Fruit fly (Drosophila melanogaster) whole organism, embryonic: ENCODE measurements around the gene Tti1.

Source experiments
- Abd-B ChIP-seq: fragments of 200-800 bp; sonication (Bioruptor generic); optimal IDR thresholded peaks from 2 replicates; lab custom pipeline; 2018; ENCODE audit warnings: missing biosample characterization, mild to moderate bottlenecking, missing genetic modification characterization, moderate library complexity
- CG10321 ChIP-seq: fragments of 200-800 bp; sonication (Bioruptor generic); IDR thresholded peaks from 2 replicates; pipeline ENCODE4 v1.3.6; 2022; ENCODE audit warnings: missing biosample characterization, missing genetic modification characterization
- CG10654 ChIP-seq: fragments of 200-800 bp; sonication (Bioruptor generic); optimal IDR thresholded peaks from 2 replicates; lab custom pipeline; 2016; ENCODE audit warnings: missing biosample characterization, missing genetic modification characterization
- CG11093 ChIP-seq: fragments of 200-800 bp; sonication (Bioruptor generic); IDR thresholded peaks from 3 replicates; pipeline ENCODE4 v1.3.6; 2022; ENCODE audit warnings: missing biosample characterization, missing genetic modification characterization
- CG11560 ChIP-seq: fragments of 200-800 bp; sonication (Bioruptor generic); IDR thresholded peaks from 3 replicates; pipeline ENCODE4 v1.3.6; 2022; ENCODE audit warnings: missing biosample characterization, missing genetic modification characterization
- CG12236 ChIP-seq: fragments of 200-800 bp; sonication (Bioruptor generic); optimal IDR thresholded peaks from 2 replicates; lab custom pipeline; 2016; ENCODE audit warnings: missing biosample characterization, missing genetic modification characterization
- CG16779 ChIP-seq: fragments of 200-800 bp; sonication (Bioruptor generic); IDR thresholded peaks from 2 replicates; pipeline ENCODE4 v1.3.6; 2022; ENCODE audit warnings: missing biosample characterization, missing genetic modification characterization
- CG18619 ChIP-seq: fragments of 200-800 bp; sonication (Bioruptor generic); optimal IDR thresholded peaks from 3 replicates; lab custom pipeline; 2017; ENCODE audit warnings: missing biosample characterization, mild to moderate bottlenecking, missing genetic modification characterization
- CG18764 ChIP-seq: fragments of 200-800 bp; sonication (Bioruptor generic); optimal IDR thresholded peaks from 3 replicates; lab custom pipeline; 2016; ENCODE audit warnings: missing biosample characterization, missing genetic modification characterization
- CG2678 ChIP-seq: fragments of 200-800 bp; sonication (Bioruptor generic); optimal IDR thresholded peaks from 3 replicates; lab custom pipeline; 2019; ENCODE audit warnings: missing biosample characterization, mild to moderate bottlenecking, missing genetic modification characterization, moderate library complexity
- CG33213 ChIP-seq: fragments of 200-800 bp; sonication (Bioruptor generic); optimal IDR thresholded peaks from 3 replicates; lab custom pipeline; 2016; ENCODE audit warnings: missing biosample characterization, missing genetic modification characterization
- CG4730 ChIP-seq: fragments of 200-800 bp; sonication (Bioruptor generic); IDR thresholded peaks from 2 replicates; pipeline ENCODE4 v1.3.6; 2022; ENCODE audit warnings: missing biosample characterization, missing genetic modification characterization
- CG6272 ChIP-seq: fragments of 200-800 bp; sonication (Bioruptor generic); IDR thresholded peaks from 2 replicates; pipeline ENCODE4 v1.3.6; 2022; ENCODE audit warnings: missing biosample characterization, missing genetic modification characterization
- CG7963 ChIP-seq: fragments of 200-800 bp; sonication (Bioruptor generic); IDR thresholded peaks from 3 replicates; pipeline ENCODE4 v1.3.6; 2022; ENCODE audit warnings: missing biosample characterization, missing genetic modification characterization; ENCODE audit not compliant: partially characterized antibody
- CHES-1-like ChIP-seq: fragments of 200-800 bp; sonication (Bioruptor generic); optimal IDR thresholded peaks from 2 replicates; lab custom pipeline; 2016; ENCODE audit warnings: missing biosample characterization, missing genetic modification characterization
- CTCF ChIP-seq: fragments of 200-800 bp; sonication (Bioruptor generic); optimal IDR thresholded peaks from 2 replicates; lab custom pipeline; 2017; ENCODE audit warnings: missing biosample characterization, mild to moderate bottlenecking, missing genetic modification characterization, moderate library complexity
- D19A ChIP-seq: fragments of 200-800 bp; optimal IDR thresholded peaks from 3 replicates; lab custom pipeline; 2019; ENCODE audit warnings: missing biosample characterization, mild to moderate bottlenecking, missing genetic modification characterization, moderate library complexity
- Dip2 ChIP-seq: fragments of 200-800 bp; sonication (Bioruptor generic); IDR thresholded peaks from 2 replicates; pipeline ENCODE4 v1.3.6; 2022; ENCODE audit warnings: missing biosample characterization, missing genetic modification characterization
- Drgx ChIP-seq: fragments of 200-800 bp; sonication (Bioruptor generic); IDR thresholded peaks from 2 replicates; pipeline ENCODE4 v1.3.6; 2022; ENCODE audit warnings: missing biosample characterization, missing genetic modification characterization
- E2f2 ChIP-seq: fragments of 200-800 bp; sonication (Bioruptor generic); IDR thresholded peaks from 2 replicates; pipeline ENCODE4 v1.3.6; 2022; ENCODE audit warnings: missing biosample characterization, missing genetic modification characterization
- GATAe ChIP-seq: fragments of 200-800 bp; sonication (Bioruptor generic); conservative IDR thresholded peaks from 2 replicates; pipeline ENCODE4 v1.3.6; 2022; ENCODE audit warnings: missing biosample characterization, missing genetic modification characterization
- HLHmδ ChIP-seq: fragments of 200-800 bp; sonication (Bioruptor generic); optimal IDR thresholded peaks from 2 replicates; lab custom pipeline; 2018; ENCODE audit warnings: missing biosample characterization, mild to moderate bottlenecking, missing genetic modification characterization, moderate library complexity
- Hey ChIP-seq: fragments of 200-800 bp; sonication (Bioruptor generic); optimal IDR thresholded peaks from 3 replicates; lab custom pipeline; 2018; ENCODE audit warnings: missing biosample characterization, mild to moderate bottlenecking, missing genetic modification characterization
- Lhr ChIP-seq: fragments of 200-800 bp; sonication (Bioruptor generic); optimal IDR thresholded peaks from 3 replicates; lab custom pipeline; 2017; ENCODE audit warnings: mild to moderate bottlenecking, missing biosample characterization, missing genetic modification reagents, missing genetic modification characterization
- Med ChIP-seq: fragments of 200-800 bp; sonication (Bioruptor generic); peaks from one replicate; lab custom pipeline; 2016; ENCODE audit warnings: missing biosample characterization, missing genetic modification characterization, mild to moderate bottlenecking, inconsistent platforms, moderate library complexity
- NC2β ChIP-seq: fragments of 200-800 bp; sonication (Bioruptor generic); optimal IDR thresholded peaks from 2 replicates; lab custom pipeline; 2016; ENCODE audit warnings: missing biosample characterization, missing genetic modification characterization
- Rx ChIP-seq: fragments of 200-800 bp; sonication (Bioruptor generic); IDR thresholded peaks from 2 replicates; pipeline ENCODE4 v1.3.6; 2022; ENCODE audit warnings: missing biosample characterization, missing genetic modification characterization
- Sry-β ChIP-seq: fragments of 200-800 bp; sonication (Bioruptor generic); optimal IDR thresholded peaks from 2 replicates; lab custom pipeline; 2018; ENCODE audit warnings: missing biosample characterization, mild to moderate bottlenecking, missing genetic modification characterization, moderate library complexity
- TFAM ChIP-seq: fragments of 200-800 bp; sonication (Bioruptor generic); optimal IDR thresholded peaks from 2 replicates; lab custom pipeline; 2017; ENCODE audit warnings: missing biosample characterization, missing genetic modification characterization, inconsistent platforms
- al ChIP-seq: fragments of 200-800 bp; sonication (Bioruptor generic); IDR thresholded peaks from 2 replicates; pipeline ENCODE4 v1.3.6; 2022; ENCODE audit warnings: missing biosample characterization, missing genetic modification characterization
- az2 ChIP-seq: fragments of 200-800 bp; sonication (Bioruptor generic); optimal IDR thresholded peaks from 3 replicates; lab custom pipeline; 2016; ENCODE audit warnings: missing biosample characterization, missing genetic modification characterization
- cad ChIP-seq: fragments of >200 bp; optimal IDR thresholded peaks from 2 replicates; lab custom pipeline; 2017; ENCODE audit warnings: missing biosample characterization, missing genetic modification characterization
- cas ChIP-seq: fragments of 200-800 bp; sonication (Bioruptor generic); IDR thresholded peaks from 2 replicates; pipeline ENCODE4 v1.3.6; 2022; ENCODE audit warnings: missing biosample characterization, missing genetic modification characterization
- caup ChIP-seq: fragments of 200-800 bp; sonication (Bioruptor generic); optimal IDR thresholded peaks from 3 replicates; lab custom pipeline; 2017; ENCODE audit warnings: missing biosample characterization, mild to moderate bottlenecking, missing genetic modification characterization, moderate library complexity; ENCODE audit not compliant: severe bottlenecking
- crc ChIP-seq: fragments of 200-800 bp; sonication (Bioruptor generic); optimal IDR thresholded peaks from 2 replicates; lab custom pipeline; 2016; ENCODE audit warnings: missing biosample characterization, missing genetic modification characterization
- danr ChIP-seq: fragments of 200-800 bp; sonication (Bioruptor generic); IDR thresholded peaks from 2 replicates; pipeline ENCODE4 v1.3.6; 2022; ENCODE audit warnings: missing biosample characterization, missing genetic modification characterization
- fd102C ChIP-seq: fragments of 200-800 bp; sonication (Bioruptor generic); optimal IDR thresholded peaks from 2 replicates; lab custom pipeline; 2018; ENCODE audit warnings: missing biosample characterization, mild to moderate bottlenecking, missing genetic modification characterization, moderate library complexity
- ftz-f1 ChIP-seq: fragments of 200-800 bp; sonication (Bioruptor generic); optimal IDR thresholded peaks from 2 replicates; lab custom pipeline; 2016; ENCODE audit warnings: missing biosample characterization, missing genetic modification characterization
- gcm2 ChIP-seq: fragments of 200-800 bp; sonication (Bioruptor generic); optimal IDR thresholded peaks from 2 replicates; lab custom pipeline; 2016; ENCODE audit warnings: missing biosample characterization, missing genetic modification characterization
- gro ChIP-seq: fragments of 200-800 bp; sonication (Bioruptor generic); optimal IDR thresholded peaks from 2 replicates; lab custom pipeline; 2016; ENCODE audit warnings: missing biosample characterization, missing genetic modification characterization
- ham ChIP-seq: fragments of 200-800 bp; sonication (Bioruptor generic); IDR thresholded peaks from 2 replicates; pipeline ENCODE4 v1.3.6; 2022; ENCODE audit warnings: missing biosample characterization, missing genetic modification characterization
- ken ChIP-seq: fragments of 200-800 bp; sonication (Bioruptor generic); IDR thresholded peaks from 3 replicates; pipeline ENCODE4 v1.3.6; 2022; ENCODE audit warnings: missing biosample characterization, missing genetic modification characterization
- lmd ChIP-seq: fragments of 200-800 bp; sonication (Bioruptor generic); IDR thresholded peaks from 2 replicates; pipeline ENCODE4 v1.3.6; 2022; ENCODE audit warnings: missing biosample characterization, missing genetic modification characterization
- oc ChIP-seq: fragments of 200-800 bp; sonication (Bioruptor generic); optimal IDR thresholded peaks from 2 replicates; lab custom pipeline; 2018; ENCODE audit warnings: missing biosample characterization, mild to moderate bottlenecking, missing genetic modification characterization, moderate library complexity
- otp ChIP-seq: fragments of 200-800 bp; sonication (Bioruptor generic); IDR thresholded peaks from 3 replicates; pipeline ENCODE4, ENCODE4 v1.3.6; 2022; ENCODE audit warnings: missing biosample characterization, missing genetic modification characterization
- p53 ChIP-seq: fragments of 200-800 bp; sonication (Bioruptor generic); optimal IDR thresholded peaks from 2 replicates; lab custom pipeline; 2016; ENCODE audit warnings: missing biosample characterization, missing genetic modification characterization
- peb ChIP-seq: fragments of 200-800 bp; sonication (Bioruptor generic); IDR thresholded peaks from 2 replicates; pipeline ENCODE4 v1.3.6; 2022; ENCODE audit warnings: missing biosample characterization, missing genetic modification characterization
- slp2 ChIP-seq: fragments of 200-800 bp; sonication (Bioruptor generic); optimal IDR thresholded peaks from 2 replicates; lab custom pipeline; 2016; ENCODE audit warnings: missing biosample characterization, missing genetic modification characterization
- sob ChIP-seq: fragments of 200-800 bp; sonication (Bioruptor generic); IDR thresholded peaks from 2 replicates; pipeline ENCODE4 v1.3.6; 2022; ENCODE audit warnings: missing biosample characterization, missing genetic modification characterization
- stc ChIP-seq: fragments of 200-800 bp; sonication (Bioruptor generic); IDR thresholded peaks from 2 replicates; pipeline ENCODE4 v1.3.6; 2022; ENCODE audit warnings: missing biosample characterization, missing genetic modification characterization
- tll ChIP-seq, 2 experiments: fragments of 200-800 bp in 1 of 2; fragments of >200 bp in 1 of 2; sonication (Bioruptor generic) in 1 of 2; optimal IDR thresholded peaks; 2 replicates each; lab custom pipeline; 2017 to 2019; ENCODE audit warnings: missing biosample characterization in 2 of 2, missing genetic modification characterization in 2 of 2, mild to moderate bottlenecking in 1 of 2, moderate library complexity in 1 of 2
- wor ChIP-seq: fragments of 200-800 bp; sonication (Bioruptor generic); IDR thresholded peaks from 2 replicates; pipeline ENCODE4 v1.3.6; 2022; ENCODE audit warnings: missing biosample characterization, missing genetic modification characterization
- yki ChIP-seq: fragments of >200 bp; optimal IDR thresholded peaks from 3 replicates; lab custom pipeline; 2018

Gene Tti1

DNA sequence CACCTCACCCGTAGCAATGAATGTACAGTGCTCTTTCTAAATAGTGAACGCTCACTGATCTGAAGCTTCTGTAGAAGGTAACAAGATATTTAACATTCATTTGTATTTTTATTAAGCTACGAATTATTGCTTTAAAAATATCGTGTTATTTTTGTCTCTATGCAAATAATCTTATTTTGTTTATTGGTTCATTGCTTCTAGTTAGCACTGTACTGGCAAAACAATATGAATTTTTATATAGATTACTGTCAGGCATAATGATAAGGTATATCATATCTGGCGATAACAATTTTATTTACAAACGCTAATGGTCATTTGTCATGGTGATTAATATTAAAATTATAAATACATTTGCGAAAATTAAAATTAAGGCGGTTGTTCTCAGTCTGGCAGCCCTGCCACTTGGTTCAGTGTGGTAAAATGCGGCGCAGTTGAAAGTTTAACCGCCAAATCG is 17.1 kb upstream of the Tti1 start, which contains the start of gene CG9471 (continued):
- TF ChIP-seq az2 (GFP tag; lab: Kevin White, UChicago) (peak; percentile 93), CG10654 (GFP tag; lab: Kevin White, UChicago) (peak; percentile 89), Abd-B (peak; percentile 90), lmd (peak; percentile 92), CTCF (peak; percentile 26), danr (GFP tag; lab: Robert Waterston, UW) (peak; percentile 74), gcm2 (peak; percentile 76), CG10321 (GFP tag; lab: Robert Waterston, UW) (peak; percentile 67), NC2β (GFP tag; lab: Kevin White, UChicago) (peak; percentile 89), E2f2 (GFP tag; lab: Robert Waterston, UW) (peak; percentile 92), Lhr (GFP tag; lab: Kevin White, UChicago) (peak; percentile 34), CG11560 (tag; lab: Robert Waterston, UW) (peak; percentile 66; the same call in 2 of the 3 replicates), otp (GFP tag; lab: Robert Waterston, UW) (peak; percentile 85; the same call in 2 of the 3 replicates), Med (peak; percentile 96), CG12236 (GFP tag; lab: Kevin White, UChicago) (peak; percentile 81), CG16779 (GFP tag; lab: Robert Waterston, UW) (peak; percentile 90), oc (tag; lab: Kevin White, UChicago) (peak; percentile 83), ftz-f1 (peak; percentile 29), CHES-1-like (peak; percentile 84), CG18619 (GFP tag; lab: Kevin White, UChicago) (peak; percentile 84), sob (GFP tag; lab: Robert Waterston, UW) (peak; percentile 94), gro (peak; percentile 89), tll (GFP tag; optimal IDR thresholded peaks at IDR 0.05; lab: Kevin White, UChicago) (no peak), peb (GFP tag; lab: Robert Waterston, UW) (peak; percentile 88), cad (no peak), ken (GFP tag; lab: Robert Waterston, UW) (peak; percentile 77), CG33213 (peak; percentile 80), CG18764 (peak; percentile 82), crc (GFP tag; lab: Kevin White, UChicago) (peak; percentile 85), D19A (peak; percentile 87), stc (GFP tag; lab: Robert Waterston, UW) (peak; percentile 94), caup (peak; percentile 87), CG2678 (tag; lab: Kevin White, UChicago) (peak; percentile 95), al (peak; percentile 87), CG6272 (GFP tag; lab: Robert Waterston, UW) (peak; percentile 87), CG11093 (GFP tag; lab: Robert Waterston, UW) (peak; percentile 88), Drgx (peak; percentile 94), fd102C (GFP tag; lab: Kevin White, UChicago) (peak; percentile 57), wor (GFP tag; lab: Robert Waterston, UW) (peak; percentile 83), Rx (GFP tag; lab: Robert Waterston, UW) (peak; percentile 90), CG4730 (peak; percentile 89), Sry-β (GFP tag; lab: Kevin White, UChicago) (peak; percentile 10), GATAe (GFP tag; lab: Robert Waterston, UW) (peak; percentile 88), Dip2 (GFP tag; lab: Robert Waterston, UW) (peak; percentile 25; the same call in 1 of the 2 replicates), ham (GFP tag; lab: Robert Waterston, UW) (peak; percentile 71; the same call in 1 of the 2 replicates), Hey (tag; lab: Kevin White, UChicago) (peak; percentile 49), slp2 (GFP tag; lab: Kevin White, UChicago) (peak; percentile 89), HLHmδ (GFP tag; lab: Kevin White, UChicago) (no peak), p53 (peak; percentile 3), yki (lab: Kevin White, UChicago) (no peak), CG7963 (no peak), TFAM (GFP tag; lab: Kevin White, UChicago) (peak; percentile 38), cas (peak; percentile 91)
